Worm (Caenorhabditis elegans) whole organism, young adult: ENCODE data around the gene ZK546.4.
"Not testable (repeated sequence)": the region's sequence is repeated elsewhere in the genome, so short reads cannot be mapped to it uniquely, and the experiment has no call there.

Experiments used
- B0019.2 ChIP-seq: fragments of 200-800 bp; sonication (Bioruptor generic); conservative IDR thresholded peaks from 2 replicates; pipeline ENCODE4 v1.3.6; 2022; ENCODE audit warnings: missing genetic modification reagents, missing genetic modification characterization, missing compliant biosample characterization
- B0261.1 ChIP-seq: sonication (generic microtip); optimal IDR thresholded peaks from 2 replicates; lab custom pipeline; 2016; ENCODE audit warnings: mild to moderate bottlenecking, missing genetic modification characterization, moderate library complexity, missing compliant biosample characterization
- B0336.3 ChIP-seq: fragments of 200-800 bp; sonication (Bioruptor generic); IDR thresholded peaks from 2 replicates; pipeline ENCODE4 v1.3.6; 2022; ENCODE audit warnings: missing genetic modification characterization, missing compliant biosample characterization
- C06A6.2 ChIP-seq: fragments of 200-800 bp; sonication (Bioruptor generic); conservative IDR thresholded peaks from 2 replicates; pipeline ENCODE4 v1.3.6; 2022; ENCODE audit warnings: missing genetic modification characterization, missing compliant biosample characterization
- F33H1.4 ChIP-seq: fragments of 200-800 bp; sonication (Bioruptor generic); IDR thresholded peaks from 2 replicates; pipeline ENCODE4 v1.3.6; 2022; ENCODE audit warnings: missing genetic modification reagents, missing genetic modification characterization, missing compliant biosample characterization
- Y53G8AR.9 ChIP-seq: fragments of 200-800 bp; sonication (Bioruptor generic); conservative IDR thresholded peaks from 2 replicates; pipeline ENCODE4 v1.3.6; 2022; ENCODE audit warnings: missing genetic modification reagents, missing genetic modification characterization, missing compliant biosample characterization
- Y56A3A.18 ChIP-seq: fragments of 200-800 bp; sonication (Bioruptor generic); IDR thresholded peaks from 2 replicates; pipeline ENCODE4 v1.3.6; 2022; ENCODE audit warnings: missing genetic modification reagents, missing genetic modification characterization, missing compliant biosample characterization
- aptf-2 ChIP-seq: fragments of 200-800 bp; sonication (Bioruptor generic); conservative IDR thresholded peaks from 2 replicates; pipeline ENCODE4 v1.3.6; 2022; ENCODE audit warnings: missing genetic modification reagents, missing genetic modification characterization, missing compliant biosample characterization
- cebp-1 ChIP-seq, 2 experiments: fragments of 200-800 bp in 1 of 2; sonication (Bioruptor generic) in 1 of 2; sonication (generic microtip) in 1 of 2; IDR thresholded peaks in 1 of 2; optimal IDR thresholded peaks in 1 of 2; 2 replicates each; pipeline versions ENCODE4 v1.3.6 to Lab custom; 2017 to 2022; ENCODE audit warnings: missing compliant biosample characterization in 2 of 2, missing genetic modification characterization in 2 of 2, mild to moderate bottlenecking in 1 of 2, missing genetic modification reagents in 1 of 2, moderate library complexity in 1 of 2
- cebp-2 ChIP-seq: fragments of 200-800 bp; sonication (Bioruptor generic); IDR thresholded peaks from 2 replicates; pipeline ENCODE4 v1.3.6; 2022; ENCODE audit warnings: missing genetic modification characterization, missing compliant biosample characterization
- ceh-100 ChIP-seq: fragments of 200-800 bp; sonication (Bioruptor generic); IDR thresholded peaks from 2 replicates; pipeline ENCODE4 v1.3.6; 2022; ENCODE audit warnings: missing genetic modification reagents, missing genetic modification characterization, missing compliant biosample characterization
- ceh-40 ChIP-seq: fragments of 200-800 bp; sonication (Bioruptor generic); IDR thresholded peaks from 2 replicates; pipeline ENCODE4 v1.3.6; 2022; ENCODE audit warnings: missing genetic modification characterization, missing compliant biosample characterization
- dox-1 ChIP-seq: fragments of 200-800 bp; sonication (Bioruptor generic); IDR thresholded peaks from 2 replicates; pipeline ENCODE4 v1.3.6; 2022; ENCODE audit warnings: missing genetic modification reagents, missing genetic modification characterization, missing compliant biosample characterization
- dpff-1 ChIP-seq: sonication (generic microtip); optimal IDR thresholded peaks from 2 replicates; lab custom pipeline; 2017; ENCODE audit warnings: mild to moderate bottlenecking, missing genetic modification characterization, missing compliant biosample characterization
- hlh-12 ChIP-seq: sonication (generic microtip); optimal IDR thresholded peaks from 2 replicates; lab custom pipeline; 2016; ENCODE audit warnings: missing genetic modification characterization, missing compliant biosample characterization
- hmg-1.2 ChIP-seq: fragments of 200-800 bp; sonication (Bioruptor generic); IDR thresholded peaks from 2 replicates; pipeline ENCODE4 v1.3.6; 2022; ENCODE audit warnings: missing genetic modification reagents, missing genetic modification characterization, missing compliant biosample characterization
- hmg-20 ChIP-seq: fragments of 200-800 bp; sonication (Bioruptor generic); IDR thresholded peaks from 2 replicates; pipeline ENCODE4 v1.3.6; 2022; ENCODE audit warnings: missing genetic modification reagents, missing genetic modification characterization, missing compliant biosample characterization
- hsf-1 ChIP-seq: fragments of 200-800 bp; sonication (Bioruptor generic); IDR thresholded peaks from 2 replicates; pipeline ENCODE4 v1.3.6; 2022; ENCODE audit warnings: missing genetic modification reagents, missing genetic modification characterization, missing compliant biosample characterization
- let-526 ChIP-seq: fragments of 200-800 bp; sonication (Bioruptor generic); IDR thresholded peaks from 2 replicates; pipeline ENCODE4 v1.3.6; 2022; ENCODE audit warnings: missing genetic modification reagents, missing genetic modification characterization, missing compliant biosample characterization
- lin-26 ChIP-seq: fragments of 200-800 bp; sonication (Bioruptor generic); IDR thresholded peaks from 2 replicates; pipeline ENCODE4 v1.3.6; 2022; ENCODE audit warnings: missing genetic modification reagents, missing genetic modification characterization, missing compliant biosample characterization
- lin-54 ChIP-seq: fragments of 200-800 bp; sonication (Bioruptor generic); optimal IDR thresholded peaks from 2 replicates; lab custom pipeline; 2018; ENCODE audit warnings: mild to moderate bottlenecking, missing genetic modification characterization, missing compliant biosample characterization
- lsy-27 ChIP-seq: sonication (generic microtip); optimal IDR thresholded peaks from 2 replicates; lab custom pipeline; 2017; ENCODE audit warnings: missing genetic modification characterization, mild to moderate bottlenecking, missing compliant biosample characterization, antibody characterized with exemption, missing genotype, borderline replicate concordance; ENCODE audit not compliant: insufficient read depth
- madf-6 ChIP-seq: fragments of 200-800 bp; sonication (Bioruptor generic); IDR thresholded peaks from 2 replicates; pipeline ENCODE4 v1.3.6; 2022; ENCODE audit warnings: missing genetic modification reagents, missing genetic modification characterization, missing compliant biosample characterization
- mcd-1 ChIP-seq: fragments of 200-800 bp; sonication (Bioruptor generic); IDR thresholded peaks from 2 replicates; pipeline ENCODE4 v1.3.6; 2022; ENCODE audit warnings: missing genetic modification reagents, missing genetic modification characterization, missing compliant biosample characterization
- nfyb-1 ChIP-seq: fragments of 200-800 bp; sonication (Bioruptor generic); IDR thresholded peaks from 2 replicates; pipeline ENCODE4 v1.3.6; 2022; ENCODE audit warnings: missing genetic modification reagents, missing genetic modification characterization, missing compliant biosample characterization
- nhr-120 ChIP-seq: fragments of 200-800 bp; sonication (Bioruptor generic); IDR thresholded peaks from 2 replicates; pipeline ENCODE4 v1.3.6; 2022; ENCODE audit warnings: missing genetic modification characterization, missing compliant biosample characterization
- nhr-27 ChIP-seq: fragments of 200-800 bp; sonication (Bioruptor generic); optimal IDR thresholded peaks from 2 replicates; lab custom pipeline; 2018; ENCODE audit warnings: mild to moderate bottlenecking, missing genetic modification characterization, moderate library complexity, missing compliant biosample characterization
- nhr-80 ChIP-seq: sonication (generic microtip); optimal IDR thresholded peaks from 2 replicates; lab custom pipeline; 2016; ENCODE audit warnings: missing genetic modification characterization, missing compliant biosample characterization
- pbrm-1 ChIP-seq: fragments of 200-800 bp; sonication (Bioruptor generic); IDR thresholded peaks from 2 replicates; pipeline ENCODE4 v1.3.6; 2022; ENCODE audit warnings: missing genetic modification reagents, missing genetic modification characterization, missing compliant biosample characterization
- rcor-1 ChIP-seq: fragments of 200-800 bp; sonication (Bioruptor generic); IDR thresholded peaks from 2 replicates; pipeline ENCODE4 v1.3.6; 2022; ENCODE audit warnings: missing genetic modification reagents, missing genetic modification characterization, missing compliant biosample characterization
- rpc-1 ChIP-seq, 2 experiments: fragments of 150-350 bp in 1 of 2; sonication (generic microtip) in 1 of 2; optimal IDR thresholded peaks; 2 replicates each; lab custom pipeline; 2014 to 2018; ENCODE audit warnings: missing biosample characterization in 1 of 2, missing genetic modification characterization in 1 of 2, missing genetic modification reagents in 1 of 2, missing genotype in 1 of 2
- snpc-4 ChIP-seq, 5 experiments: fragments of 150-350 bp in 1 of 5; sonication (generic microtip) in 4 of 5; optimal IDR thresholded peaks; 2 replicates each; lab custom pipeline; 2014 to 2018; ENCODE audit warnings: missing genetic modification characterization in 5 of 5, missing biosample characterization in 3 of 5, antibody characterized with exemption in 2 of 5, mild to moderate bottlenecking in 2 of 5, missing compliant biosample characterization in 2 of 5, missing genotype in 2 of 5, moderate library complexity in 2 of 5, missing genetic modification reagents in 1 of 5
- somi-1 ChIP-seq: fragments of 200-800 bp; sonication (Bioruptor generic); optimal IDR thresholded peaks from 2 replicates; lab custom pipeline; 2018; ENCODE audit warnings: mild to moderate bottlenecking, missing genetic modification characterization, missing compliant biosample characterization
- tbp1 ChIP-seq: fragments of 200-800 bp; sonication (Bioruptor generic); optimal IDR thresholded peaks from 2 replicates; lab custom pipeline; 2018; ENCODE audit warnings: mild to moderate bottlenecking, missing genetic modification characterization, missing compliant biosample characterization
- ztf-22 ChIP-seq: fragments of 200-800 bp; sonication (Bioruptor generic); optimal IDR thresholded peaks from 2 replicates; lab custom pipeline; 2018; ENCODE audit warnings: mild to moderate bottlenecking, missing genetic modification characterization, moderate library complexity, missing compliant biosample characterization
- ztf-25 ChIP-seq: fragments of 200-800 bp; sonication (Bioruptor generic); IDR thresholded peaks from 2 replicates; pipeline ENCODE4 v1.3.6; 2022; ENCODE audit warnings: missing genetic modification reagents, missing genetic modification characterization, missing compliant biosample characterization
- ztf-6 ChIP-seq: fragments of 200-800 bp; sonication (Bioruptor generic); IDR thresholded peaks from 2 replicates; pipeline ENCODE4 v1.3.6; 2022; ENCODE audit warnings: missing genetic modification reagents, missing genetic modification characterization, missing compliant biosample characterization

Gene ZK546.4

DNA sequence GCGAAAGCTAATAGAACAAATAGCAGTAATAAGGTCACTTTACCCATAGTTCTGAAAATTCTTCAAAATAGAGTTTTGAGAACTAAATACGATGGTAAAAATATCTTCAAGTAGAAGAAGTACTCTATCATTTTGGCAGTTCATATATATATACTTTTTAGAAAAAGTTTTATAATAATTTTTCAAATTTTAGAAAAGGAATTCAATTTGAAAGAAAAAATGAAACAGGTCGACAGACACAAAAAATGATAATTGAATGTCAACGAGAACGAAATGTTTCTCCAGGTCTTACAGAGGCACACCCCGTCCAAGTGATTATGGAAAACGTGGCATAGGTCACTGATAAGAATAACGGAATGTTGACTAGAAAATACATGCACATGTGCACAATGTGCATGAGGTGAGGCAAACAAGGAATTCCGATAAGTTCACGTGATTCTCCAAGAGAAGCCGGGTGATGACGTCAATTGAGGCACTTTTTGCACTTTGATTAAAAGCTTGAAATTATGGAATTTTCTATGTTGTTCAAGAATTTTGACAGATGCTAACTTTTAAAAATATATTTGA is 12.6 kb upstream of the ZK546.4 start, which contains the start of gene aagr-2 (continued):
- peak; percentile 18 for TF ChIP-seq ztf-22 (GFP tag; lab: Kevin White, UChicago)
- no peak for TF ChIP-seq B0019.2 (GFP tag; lab: Robert Waterston, UW)
- TF ChIP-seq nhr-120: no peak
- no peak for TF ChIP-seq let-526
- TF ChIP-seq B0336.3 (GFP tag; lab: Robert Waterston, UW): peak; percentile 25; the same call in 1 of the 2 replicates

DNA sequence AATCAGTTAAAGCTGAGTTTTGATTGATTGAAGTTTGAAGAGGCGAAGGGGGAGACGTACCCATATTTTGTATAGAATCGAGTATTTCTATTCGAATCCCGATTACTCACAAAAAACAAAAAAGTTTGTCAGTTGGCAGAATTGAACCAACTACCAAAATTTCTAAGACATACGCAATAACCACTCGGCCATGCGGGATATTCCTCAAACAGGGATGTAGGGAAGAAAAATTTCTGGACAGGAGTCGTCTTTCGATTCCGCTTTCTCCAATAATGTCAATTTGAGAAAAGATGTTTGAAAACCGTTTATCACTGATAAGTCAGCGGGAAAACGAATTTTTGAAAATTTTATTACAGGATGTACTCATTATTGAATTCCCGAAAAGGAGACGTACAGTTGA is 9.5 kb upstream of the ZK546.4 start:
- TF ChIP-seq cebp-2 (GFP tag; lab: Robert Waterston, UW) (0 out of 2 replicates have a peak, but pooled peaks have one; percentile 22), Y56A3A.18 (0 out of 2 replicates have a peak, but pooled peaks have one; percentile 38), rcor-1 (GFP tag; lab: Robert Waterston, UW) (0 out of 2 replicates have a peak, but pooled peaks have one; percentile 13), lin-26 (GFP tag; lab: Robert Waterston, UW) (peak; percentile 96), cebp-1 (GFP tag; IDR thresholded peaks at IDR 0.05; lab: Robert Waterston, UW) (peak; percentile 32; the same call in 1 of the 2 replicates), tbp1 (GFP tag; lab: Kevin White, UChicago) (peak; percentile 84), Y53G8AR.9 (GFP tag; lab: Robert Waterston, UW) (0 out of 2 replicates have a peak, but pooled peaks have one; percentile 28), C06A6.2 (GFP tag; lab: Robert Waterston, UW) (0 out of 2 replicates have a peak, but pooled peaks have one; percentile 15), B0261.1 (tag; lab: Kevin White, UChicago) (peak; percentile 61), mcd-1 (GFP tag; lab: Robert Waterston, UW) (0 out of 2 replicates have a peak, but pooled peaks have one; percentile 22), madf-6 (peak; percentile 57; the same call in 1 of the 2 replicates), pbrm-1 (GFP tag; lab: Robert Waterston, UW) (0 out of 2 replicates have a peak, but pooled peaks have one; percentile 28), hmg-1.2 (GFP tag; lab: Robert Waterston, UW) (peak; percentile 74), rpc-1 (tag; optimal IDR thresholded peaks at IDR 0.05; lab: Kevin White, UChicago) (peak; percentile 44), ceh-40 (0 out of 2 replicates have a peak, but pooled peaks have one; percentile 69), F33H1.4 (GFP tag; lab: Robert Waterston, UW) (0 out of 2 replicates have a peak, but pooled peaks have one; percentile 16), nfyb-1 (GFP tag; lab: Robert Waterston, UW) (peak; percentile 49; the same call in 1 of the 2 replicates), aptf-2 (GFP tag; lab: Robert Waterston, UW) (0 out of 2 replicates have a peak, but pooled peaks have one; percentile 10), ztf-25 (GFP tag; lab: Robert Waterston, UW) (peak; percentile 87)
- not testable (repeated sequence) for TF ChIP-seq cebp-1 (tag; optimal IDR thresholded peaks at IDR 0.05; lab: Kevin White, UChicago); rpc-1 (optimal IDR thresholded peaks at IDR 0.05; lab: Kevin White, UChicago)

DNA sequence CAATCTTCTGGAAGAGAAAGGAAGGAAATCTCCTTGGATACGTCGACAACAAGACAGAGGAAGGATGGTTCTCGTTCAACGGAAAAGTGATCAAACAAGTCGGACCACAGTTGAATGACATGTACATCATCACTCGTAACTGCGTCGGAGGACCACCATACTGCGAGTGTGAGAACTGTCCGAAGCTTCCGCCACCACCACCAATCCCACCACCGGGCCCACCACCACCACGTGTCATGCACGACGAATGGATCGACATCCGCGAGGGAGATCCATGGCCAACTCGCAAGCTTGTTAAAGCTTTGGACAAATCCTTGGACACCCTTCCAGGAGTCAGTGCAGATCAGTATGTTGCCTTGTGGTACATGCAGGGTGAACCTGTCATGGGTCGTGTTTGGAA is 6.6 kb upstream of the ZK546.4 start:
- TF ChIP-seq lsy-27 (tag; lab: Kevin White, UChicago) (no peak), lin-26 (GFP tag; lab: Robert Waterston, UW) (no peak), lin-54 (GFP tag; lab: Kevin White, UChicago) (no peak), hmg-20 (GFP tag; lab: Robert Waterston, UW) (no peak), dox-1 (GFP tag; lab: Robert Waterston, UW) (no peak), hsf-1 (GFP tag; lab: Robert Waterston, UW) (no peak), nhr-27 (tag; lab: Kevin White, UChicago) (no peak), ceh-40 (no peak), somi-1 (GFP tag; lab: Kevin White, UChicago) (no peak), ztf-6 (GFP tag; lab: Robert Waterston, UW) (no peak), snpc-4 (GFP tag; optimal IDR thresholded peaks at IDR 0.05; lab: Kevin White, UChicago) (no peak), snpc-4 (tag; optimal IDR thresholded peaks at IDR 0.05; lab: Kevin White, UChicago) (no peak), hlh-12 (tag; lab: Kevin White, UChicago) (no peak), ceh-100 (GFP tag; lab: Robert Waterston, UW) (no peak), nhr-80 (tag; lab: Kevin White, UChicago) (no peak), dpff-1 (tag; lab: Kevin White, UChicago) (no peak)
